Fruit fly (Drosophila melanogaster): ENCODE results near the gene psidin.

psidin gene

DNA sequence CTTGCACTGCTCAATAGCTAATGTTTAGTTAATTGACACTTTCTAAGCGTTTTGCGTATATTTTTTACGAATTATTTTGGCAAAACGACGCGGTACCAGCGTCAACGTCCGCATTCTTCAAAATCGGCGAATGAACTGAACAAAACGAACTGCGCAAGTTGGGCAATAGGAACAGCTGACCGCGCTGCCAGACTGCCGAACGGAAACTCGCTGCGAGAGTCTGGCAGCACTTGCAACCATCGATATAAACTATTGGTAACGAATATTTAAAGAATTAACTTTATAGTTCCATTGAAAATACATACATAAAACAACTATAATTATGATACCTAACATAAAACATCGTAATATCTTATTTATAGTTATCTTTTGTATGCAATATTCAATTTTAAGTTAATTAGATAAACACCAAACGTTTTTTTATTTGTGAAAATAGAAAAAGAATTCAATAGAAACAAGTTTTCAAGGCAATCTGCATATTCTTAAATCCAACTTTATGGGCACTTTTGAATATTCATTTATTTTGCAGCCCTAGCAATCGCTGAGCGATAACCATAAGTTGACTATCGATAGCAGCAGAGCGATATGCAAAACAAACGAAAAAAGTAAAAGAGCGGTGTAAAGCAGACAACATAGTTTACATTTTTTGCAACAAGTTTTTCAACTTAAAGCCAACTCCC, 13.0 kb upstream of the psidin start, which contains the start of the genes Hs6st and MED25 (continued):
- peak; percentile 45 for TF ChIP-seq Lhr (GFP tag; optimal IDR thresholded peaks at IDR 0.05)
- TF ChIP-seq CG12155 (GFP tag; optimal IDR thresholded peaks at IDR 0.05): peak; percentile 39
- peak; percentile 50 for TF ChIP-seq bcd (GFP tag; optimal IDR thresholded peaks at IDR 0.05)
- TF ChIP-seq CG31388 (GFP tag; optimal IDR thresholded peaks at IDR 0.05): peak; percentile 7
- TF ChIP-seq Side (GFP tag; optimal IDR thresholded peaks at IDR 0.05): no peak
- peak; percentile 65 for TF ChIP-seq CG2129 (GFP tag; IDR thresholded peaks at IDR 0.05; ENCODE audit: partially characterized antibody)
- TF ChIP-seq Usf (GFP tag; optimal IDR thresholded peaks at IDR 0.05): no peak
- peak; percentile 87; the same call in 2 of the 4 replicates for TF ChIP-seq Dll (GFP tag; IDR thresholded peaks at IDR 0.05; ENCODE audit: partially characterized antibody)
- peak in 1 of 2 experiments; percentile 81 for TF ChIP-seq Pdp1 (GFP tag; optimal IDR thresholded peaks at IDR 0.05)
- TF ChIP-seq CG12071 (GFP tag; optimal IDR thresholded peaks at IDR 0.05): no peak
- TF ChIP-seq Lim3 (GFP tag; IDR thresholded peaks at IDR 0.05): no peak
- peak; percentile 49 for TF ChIP-seq Dp (GFP tag; optimal IDR thresholded peaks at IDR 0.05)
- no peak for TF ChIP-seq ab (GFP tag; optimal IDR thresholded peaks at IDR 0.05)
- no peak for TF ChIP-seq CG15073 (GFP tag; optimal IDR thresholded peaks at IDR 0.05)
- peak; percentile 14 for TF ChIP-seq CG15696 (tag; optimal IDR thresholded peaks at IDR 0.05)
- TF ChIP-seq CG8478 (optimal IDR thresholded peaks at IDR 0.05): no peak
- no peak for TF ChIP-seq slp2 (GFP tag; optimal IDR thresholded peaks at IDR 0.05)
- TF ChIP-seq dati (GFP tag; IDR thresholded peaks at IDR 0.05): no peak
- peak; percentile 79 for TF ChIP-seq Ets97D (GFP tag; optimal IDR thresholded peaks at IDR 0.05)
- no peak for TF ChIP-seq CG2202 (tag; optimal IDR thresholded peaks at IDR 0.05)
- no peak for TF ChIP-seq fd64A (GFP tag; optimal IDR thresholded peaks at IDR 0.05)
- TF ChIP-seq CG14050 (GFP tag; IDR thresholded peaks at IDR 0.05): peak; percentile 52; the same call in 2 of the 3 replicates
- no peak for TF ChIP-seq Sox100B (GFP tag; optimal IDR thresholded peaks at IDR 0.05)
- no peak for TF ChIP-seq CG11723 (GFP tag; optimal IDR thresholded peaks at IDR 0.05)
- TF ChIP-seq CG3065 (GFP tag; optimal IDR thresholded peaks at IDR 0.05): no peak
- no peak for TF ChIP-seq Adf1 (GFP tag; IDR thresholded peaks at IDR 0.05)
- peak; percentile 65 for TF ChIP-seq caup (GFP tag; optimal IDR thresholded peaks at IDR 0.05; ENCODE audit: severe bottlenecking)
- TF ChIP-seq ci (GFP tag; IDR thresholded peaks at IDR 0.05): peak; percentile 29; the same call in 2 of the 3 replicates
- TF ChIP-seq CG6689 (GFP tag; IDR thresholded peaks at IDR 0.05): no peak
- TF ChIP-seq gsb-n (tag; optimal IDR thresholded peaks at IDR 0.05): no peak
- peak; percentile 84 for TF ChIP-seq CG17186 (GFP tag; optimal IDR thresholded peaks at IDR 0.05)
- TF ChIP-seq CG9215 (GFP tag; IDR thresholded peaks at IDR 0.05): no peak
- TF ChIP-seq CG3838 (GFP tag; optimal IDR thresholded peaks at IDR 0.05): no peak
- TF ChIP-seq CG2116 (GFP tag; optimal IDR thresholded peaks at IDR 0.05): peak; percentile 76
- TF ChIP-seq BEAF-32 (GFP tag; optimal IDR thresholded peaks at IDR 0.05): peak; percentile 88
- no peak for TF ChIP-seq CG8388 (GFP tag; optimal IDR thresholded peaks at IDR 0.05)
- peak; percentile 66 for TF ChIP-seq slbo (GFP tag; IDR thresholded peaks at IDR 0.05)
- TF ChIP-seq CG7372 (GFP tag; IDR thresholded peaks at IDR 0.05): 0 out of 2 replicates have a peak, but pooled peaks have one; percentile 5
- TF ChIP-seq CG1603 (tag; optimal IDR thresholded peaks at IDR 0.05): no peak
- TF ChIP-seq CG13624 (GFP tag; optimal IDR thresholded peaks at IDR 0.05): no peak
- no peak for TF ChIP-seq CG14441 (GFP tag; IDR thresholded peaks at IDR 0.05)
- TF ChIP-seq sug (tag; optimal IDR thresholded peaks at IDR 0.05): no peak
- TF ChIP-seq Ets65A (GFP tag): peak; percentile 91
- TF ChIP-seq en (GFP tag; optimal IDR thresholded peaks at IDR 0.05): no peak
- peak; percentile 71 for TF ChIP-seq inv (GFP tag; IDR thresholded peaks at IDR 0.05; ENCODE audit: partially characterized antibody)
- peak; percentile 75; the same call in 1 of the 2 replicates for TF ChIP-seq chm (GFP tag; IDR thresholded peaks at IDR 0.05)
- 0 out of 4 replicates have a peak, but pooled peaks have one; percentile 55 for TF ChIP-seq chinmo (GFP tag; IDR thresholded peaks at IDR 0.05; ENCODE audit: partially characterized antibody)
- TF ChIP-seq Taf1 (GFP tag; IDR thresholded peaks at IDR 0.05): no peak
- peak; percentile 63 for TF ChIP-seq CG8924 (tag; optimal IDR thresholded peaks at IDR 0.05)
- no peak for TF ChIP-seq Aef1 (GFP tag; IDR thresholded peaks at IDR 0.05)

Data from whole organism, embryonic.